Worm (Caenorhabditis elegans) whole organism, L3 larva: ENCODE measurements around the gene znfx-1.

Source experiments
- R02D3.7 ChIP-seq: fragments of 150-350 bp; optimal IDR thresholded peaks from 2 replicates; lab custom pipeline; 2014; ENCODE audit warnings: missing biosample characterization, missing genetic modification characterization
- ZK546.5 ChIP-seq: sonication (generic microtip); optimal IDR thresholded peaks from 2 replicates; lab custom pipeline; 2017; ENCODE audit warnings: missing biosample characterization, missing genetic modification characterization
- ceh-16 ChIP-seq: sonication (generic microtip); optimal IDR thresholded peaks from 2 replicates; lab custom pipeline; 2017; ENCODE audit warnings: missing biosample characterization, missing genetic modification characterization
- egl-5 ChIP-seq: fragments of 150-350 bp; optimal IDR thresholded peaks from 2 replicates; lab custom pipeline; 2017; ENCODE audit warnings: missing biosample characterization, missing genetic modification reagents, missing genetic modification characterization, inconsistent platforms
- elt-2 ChIP-seq: sonication (generic microtip); optimal IDR thresholded peaks from 2 replicates; lab custom pipeline; 2016; ENCODE audit warnings: missing genetic modification reagents, mild to moderate bottlenecking, missing genetic modification characterization, missing compliant biosample characterization
- elt-3 ChIP-seq, 3 experiments: fragments of 150-350 bp in 1 of 3; sonication (generic microtip) in 2 of 3; optimal IDR thresholded peaks; 2 replicates in 2 of 3; 4 replicates in 1 of 3; lab custom pipeline; 2014 to 2017; ENCODE audit warnings: missing biosample characterization in 3 of 3, missing genetic modification characterization in 3 of 3
- fkh-10 ChIP-seq: sonication (generic microtip); optimal IDR thresholded peaks from 2 replicates; lab custom pipeline; 2017; ENCODE audit warnings: missing biosample characterization, missing genetic modification reagents, missing genetic modification characterization
- fos-1 ChIP-seq: fragments of 150-350 bp; optimal IDR thresholded peaks from 2 replicates; lab custom pipeline; 2014; ENCODE audit warnings: missing biosample characterization, missing genetic modification characterization
- jun-1 ChIP-seq: fragments of 150-350 bp; optimal IDR thresholded peaks from 2 replicates; lab custom pipeline; 2014; ENCODE audit warnings: missing biosample characterization, missing genetic modification reagents, missing genetic modification characterization
- lsy-12 ChIP-seq: sonication (generic microtip); optimal IDR thresholded peaks from 2 replicates; lab custom pipeline; 2016; ENCODE audit warnings: mild to moderate bottlenecking, missing genetic modification characterization, missing compliant biosample characterization
- mdl-1 ChIP-seq: fragments of 150-350 bp; optimal IDR thresholded peaks from 2 replicates; lab custom pipeline; 2014; ENCODE audit warnings: missing biosample characterization, missing genetic modification characterization
- mml-1 ChIP-seq: fragments of 150-350 bp; sonication (generic microtip); optimal IDR thresholded peaks from 3 replicates; lab custom pipeline; 2014; ENCODE audit warnings: missing biosample characterization, missing genetic modification characterization
- nhr-11 ChIP-seq: fragments of 150-350 bp; optimal IDR thresholded peaks from 2 replicates; lab custom pipeline; 2014; ENCODE audit warnings: missing biosample characterization, missing genetic modification characterization
- nhr-76 ChIP-seq: fragments of 150-350 bp; sonication (generic microtip); optimal IDR thresholded peaks from 5 replicates; lab custom pipeline; 2014; ENCODE audit warnings: missing biosample characterization, missing genetic modification characterization
- nhr-77 ChIP-seq: fragments of 150-350 bp; optimal IDR thresholded peaks from 2 replicates; lab custom pipeline; 2014; ENCODE audit warnings: missing biosample characterization, missing genetic modification characterization
- pqm-1 ChIP-seq: fragments of 150-350 bp; optimal IDR thresholded peaks from 2 replicates; lab custom pipeline; 2017; ENCODE audit warnings: missing biosample characterization, missing genetic modification characterization, inconsistent platforms
- sea-2 ChIP-seq: fragments of 150-350 bp; sonication (generic microtip); optimal IDR thresholded peaks from 4 replicates; lab custom pipeline; 2014; ENCODE audit warnings: missing biosample characterization, missing genetic modification reagents, missing genetic modification characterization
- skn-1 ChIP-seq: fragments of 150-350 bp; optimal IDR thresholded peaks from 2 replicates; lab custom pipeline; 2014; ENCODE audit warnings: missing biosample characterization, missing genetic modification characterization
- tbx-2 ChIP-seq: sonication (generic microtip); optimal IDR thresholded peaks from 2 replicates; lab custom pipeline; 2016; ENCODE audit warnings: mild to moderate bottlenecking, missing genetic modification characterization, missing compliant biosample characterization
- unc-39 ChIP-seq: sonication (generic microtip); optimal IDR thresholded peaks from 4 replicates; lab custom pipeline; 2017; ENCODE audit warnings: missing biosample characterization, missing genetic modification characterization
- zag-1 ChIP-seq: fragments of 150-350 bp; optimal IDR thresholded peaks from 2 replicates; lab custom pipeline; 2014; ENCODE audit warnings: missing biosample characterization, missing genetic modification characterization
- ztf-11 ChIP-seq: fragments of 150-350 bp; optimal IDR thresholded peaks from 2 replicates; lab custom pipeline; 2014; ENCODE audit warnings: missing biosample characterization, missing genetic modification characterization
- ztf-4 ChIP-seq: fragments of 150-350 bp; optimal IDR thresholded peaks from 2 replicates; lab custom pipeline; 2014; ENCODE audit warnings: missing biosample characterization, missing genetic modification characterization

Gene znfx-1

DNA sequence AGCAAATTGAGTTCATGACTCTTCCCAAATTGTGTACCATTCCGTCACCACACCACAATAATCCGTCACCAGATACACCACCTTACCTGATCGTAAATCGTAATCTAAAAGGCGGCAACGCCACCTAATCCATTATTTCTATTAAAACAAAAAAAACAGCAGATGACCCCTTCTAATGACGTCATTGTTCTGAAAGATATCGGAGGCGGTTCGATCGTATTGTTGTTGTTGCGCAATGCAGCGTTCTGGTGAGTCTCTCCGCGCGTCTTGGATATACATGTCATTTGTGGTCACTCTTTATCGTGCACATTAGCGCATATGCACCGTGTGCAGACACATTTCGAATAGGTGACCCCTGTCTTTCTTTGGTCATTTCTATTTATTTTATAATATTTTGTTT, 55.5 kb downstream of the znfx-1 start:
- TF ChIP-seq pqm-1 (tag; lab: Kevin White, UChicago) (no peak), unc-39 (no peak), mml-1 (tag; lab: Kevin White, UChicago) (no peak)

DNA sequence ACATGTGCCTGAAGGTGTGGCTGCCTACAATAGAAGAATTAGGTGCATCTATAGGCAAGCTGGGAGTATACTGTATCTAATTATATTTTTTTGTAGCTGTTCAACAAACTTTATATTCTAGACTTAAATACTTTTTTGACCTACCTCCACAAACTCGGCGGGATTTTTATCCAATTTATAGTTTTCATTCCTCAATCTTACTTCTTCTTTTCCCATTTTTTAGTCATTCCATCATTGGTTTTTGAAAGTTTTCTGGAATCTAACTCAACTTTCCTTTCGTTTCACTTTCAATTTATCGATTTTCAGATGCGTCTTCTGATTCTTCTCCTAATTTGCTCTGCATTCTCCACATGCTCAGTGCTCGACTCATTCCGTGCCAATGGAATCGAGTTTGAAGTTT, 56.1 kb downstream of the znfx-1 start, which contains the start of gene C01G6.3:
C01G6.3 (plus strand) TSS at position 301 of the 400 bp plus-strand sequence.
- no peak for TF ChIP-seq mdl-1 (tag; lab: Kevin White, UChicago)
- no peak for TF ChIP-seq ZK546.5 (tag; lab: Kevin White, UChicago)
- no peak for TF ChIP-seq fkh-10 (GFP tag; lab: Kevin White, UChicago)
- no peak for TF ChIP-seq nhr-76
- no peak for TF ChIP-seq R02D3.7 (tag; lab: Kevin White, UChicago)
- TF ChIP-seq fos-1 (tag; lab: Kevin White, UChicago) = no peak

DNA sequence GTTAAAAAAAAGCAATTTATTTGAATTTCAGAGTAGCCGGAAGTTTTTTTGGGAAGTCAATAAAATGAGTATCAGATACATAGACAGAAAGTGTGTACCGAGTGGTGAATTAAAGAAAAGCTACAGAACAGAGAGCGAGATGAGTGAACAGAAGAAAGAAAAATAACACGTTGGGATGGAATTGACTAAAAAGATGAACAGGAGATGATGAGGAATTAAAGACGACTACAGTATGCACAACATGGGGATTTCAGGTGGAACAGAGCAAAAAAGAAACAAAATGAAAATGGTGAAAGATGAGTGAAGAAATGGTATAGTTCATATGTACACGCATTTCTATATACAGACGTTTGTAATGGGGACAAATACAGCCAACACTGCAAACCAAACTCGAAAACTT, 57.8 kb downstream of the znfx-1 start:
- no peak for TF ChIP-seq ceh-16 (tag; lab: Kevin White, UChicago)
- TF ChIP-seq nhr-76 = no peak
- TF ChIP-seq egl-5 (tag; lab: Kevin White, UChicago) = no peak
- TF ChIP-seq sea-2 (GFP tag; lab: Kevin White, UChicago) = no peak
- TF ChIP-seq pqm-1 (tag; lab: Kevin White, UChicago) = no peak
- TF ChIP-seq fkh-10 (GFP tag; lab: Kevin White, UChicago) = no peak
- no peak for TF ChIP-seq elt-2
- no peak for TF ChIP-seq jun-1 (tag; lab: Kevin White, UChicago)
- TF ChIP-seq mml-1 (tag; lab: Kevin White, UChicago) = no peak
- TF ChIP-seq ztf-11 = no peak
- no peak for TF ChIP-seq lsy-12
- no peak for TF ChIP-seq zag-1
- TF ChIP-seq ztf-4 (tag; lab: Kevin White, UChicago) = no peak
- TF ChIP-seq nhr-77 = no peak
- no peak for TF ChIP-seq tbx-2 (tag; lab: Kevin White, UChicago)
- TF ChIP-seq elt-3 (tag; optimal IDR thresholded peaks at IDR 0.05; lab: Kevin White, UChicago) = no peak
- no peak for TF ChIP-seq nhr-11 (tag; lab: Kevin White, UChicago)
- no peak for TF ChIP-seq unc-39
- TF ChIP-seq skn-1 = no peak
